Worm (Caenorhabditis elegans) whole organism, L3 larva: ENCODE data around the gene lex-1.

Experiments
- ama-1 ChIP-seq: fragments of 150-350 bp; optimal IDR thresholded peaks from 2 replicates; lab custom pipeline; 2018
- ceh-28 ChIP-seq: fragments of 150-350 bp; optimal IDR thresholded peaks from 2 replicates; lab custom pipeline; 2014; ENCODE audit warnings: missing biosample characterization, missing genetic modification reagents, missing genetic modification characterization
- daf-12 ChIP-seq: fragments of 150-350 bp; optimal IDR thresholded peaks from 2 replicates; lab custom pipeline; 2014; ENCODE audit warnings: missing biosample characterization, missing genetic modification reagents, missing genetic modification characterization

DNA sequence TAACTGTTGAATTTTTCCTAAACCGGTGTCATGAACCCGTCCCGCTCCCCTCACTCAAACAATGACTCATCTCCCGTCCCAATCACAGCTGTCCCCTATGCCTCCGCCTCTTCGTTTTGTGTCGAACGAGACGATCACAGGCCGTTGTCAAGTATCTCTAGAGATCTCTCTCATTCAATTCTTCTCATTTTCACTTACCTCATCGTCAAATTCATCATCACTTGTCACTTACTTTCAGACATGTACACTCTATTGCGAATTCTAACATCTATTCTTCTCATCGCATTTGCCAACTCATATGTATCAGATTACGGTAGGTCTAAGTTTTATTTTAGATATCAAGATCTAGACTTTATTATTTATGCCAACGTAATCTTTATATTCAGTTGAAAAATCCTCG, 21.8 kb upstream of the lex-1 start, which contains the start of gene K08E4.3:
- no peak for TF ChIP-seq daf-12 (tag; lab: Kevin White, UChicago)
- no peak for TF ChIP-seq ceh-28 (tag; lab: Kevin White, UChicago)
- TF ChIP-seq ama-1 (lab: Kevin White, UChicago), result no peak
